Fruit fly (Drosophila melanogaster) whole organism, prepupa: ENCODE data around the gene Dscam2.
A peak's percentile ranks its signal among the peaks of the same experiment; 100 is the strongest.

Experiments used
- CG10669 ChIP-seq: fragments of 200-800 bp; sonication (Bioruptor generic); optimal IDR thresholded peaks from 3 replicates; lab custom pipeline; 2018; ENCODE audit warnings: missing biosample characterization, mild to moderate bottlenecking, missing genetic modification characterization, moderate library complexity
- CG11294 ChIP-seq: fragments of 200-800 bp; sonication (Bioruptor generic); IDR thresholded peaks from 2 replicates; pipeline ENCODE4 v1.3.6; 2022; ENCODE audit warnings: missing biosample characterization, missing genetic modification characterization
- CG11902 ChIP-seq: fragments of 200-800 bp; sonication (Bioruptor generic); optimal IDR thresholded peaks from 3 replicates; lab custom pipeline; 2016; ENCODE audit warnings: missing biosample characterization, missing genetic modification characterization
- CG15336 ChIP-seq: fragments of 200-800 bp; sonication (Bioruptor generic); IDR thresholded peaks from 2 replicates; pipeline ENCODE4 v1.3.6; 2022; ENCODE audit warnings: missing biosample characterization, missing genetic modification characterization
- CG16779 ChIP-seq: fragments of 200-800 bp; sonication (Bioruptor generic); optimal IDR thresholded peaks from 3 replicates; lab custom pipeline; 2017; ENCODE audit warnings: missing biosample characterization, mild to moderate bottlenecking, missing genetic modification characterization
- CG3032 ChIP-seq: fragments of 200-800 bp; optimal IDR thresholded peaks from 2 replicates; lab custom pipeline; 2019; ENCODE audit warnings: missing biosample characterization, mild to moderate bottlenecking, missing genetic modification characterization, moderate library complexity
- CG32006 ChIP-seq: fragments of 200-800 bp; sonication (Bioruptor generic); optimal IDR thresholded peaks from 3 replicates; lab custom pipeline; 2017; ENCODE audit warnings: missing biosample characterization, mild to moderate bottlenecking, missing genetic modification characterization
- CG3919 ChIP-seq: fragments of 200-800 bp; sonication (Bioruptor generic); optimal IDR thresholded peaks from 3 replicates; lab custom pipeline; 2016; ENCODE audit warnings: missing biosample characterization, missing genetic modification characterization
- CG6163 ChIP-seq: fragments of 200-800 bp; sonication (Bioruptor generic); IDR thresholded peaks from 3 replicates; pipeline ENCODE4 v1.3.6; 2022; ENCODE audit warnings: missing biosample characterization, missing genetic modification characterization
- CG6276 ChIP-seq: fragments of 200-800 bp; sonication (Bioruptor generic); optimal IDR thresholded peaks from 2 replicates; lab custom pipeline; 2017; ENCODE audit warnings: missing biosample characterization, mild to moderate bottlenecking, missing genetic modification characterization
- CG6808 ChIP-seq: fragments of 200-800 bp; sonication (Bioruptor generic); optimal IDR thresholded peaks from 3 replicates; lab custom pipeline; 2017; ENCODE audit warnings: missing biosample characterization, missing genetic modification characterization, mild to moderate bottlenecking, moderate library complexity, missing genetic modification reagents
- CG7368 ChIP-seq: fragments of 200-800 bp; sonication (Bioruptor generic); optimal IDR thresholded peaks from 3 replicates; lab custom pipeline; 2016; ENCODE audit warnings: missing biosample characterization, missing genetic modification characterization
- CG8119 ChIP-seq: fragments of 200-800 bp; sonication (Bioruptor generic); IDR thresholded peaks from 3 replicates; pipeline ENCODE4 v1.3.6; 2022; ENCODE audit warnings: missing biosample characterization, missing genetic modification characterization
- CG8319 ChIP-seq: fragments of 200-800 bp; sonication (Bioruptor generic); optimal IDR thresholded peaks from 3 replicates; lab custom pipeline; 2016; ENCODE audit warnings: missing biosample characterization, missing genetic modification characterization
- Eip78C ChIP-seq: fragments of 200-800 bp; sonication (Bioruptor generic); peaks from one replicate; lab custom pipeline; 2016; ENCODE audit warnings: missing biosample characterization, missing genetic modification characterization
- Ets96B ChIP-seq: fragments of 200-800 bp; optimal IDR thresholded peaks from 2 replicates; lab custom pipeline; 2019; ENCODE audit warnings: missing biosample characterization, mild to moderate bottlenecking, missing genetic modification characterization, moderate library complexity
- Gug ChIP-seq: fragments of 200-800 bp; sonication (Bioruptor generic); IDR thresholded peaks from 2 replicates; pipeline ENCODE4 v1.3.6; 2022; ENCODE audit warnings: missing biosample characterization, missing genetic modification characterization
- Hr39 ChIP-seq: fragments of 200-800 bp; sonication (Bioruptor generic); optimal IDR thresholded peaks from 2 replicates; lab custom pipeline; 2016; ENCODE audit warnings: missing biosample characterization, missing genetic modification characterization
- Hr4 ChIP-seq: fragments of 200-800 bp; sonication (Bioruptor generic); optimal IDR thresholded peaks from 3 replicates; lab custom pipeline; 2016; ENCODE audit warnings: missing biosample characterization, missing genetic modification characterization
- Smox ChIP-seq: fragments of 200-800 bp; sonication (Bioruptor generic); optimal IDR thresholded peaks from 3 replicates; lab custom pipeline; 2016; ENCODE audit warnings: missing biosample characterization, missing genetic modification characterization
- Sox102F ChIP-seq: fragments of 200-800 bp; sonication (Bioruptor generic); optimal IDR thresholded peaks from 2 replicates; lab custom pipeline; 2016; ENCODE audit warnings: missing biosample characterization, mild to moderate bottlenecking, missing genetic modification characterization
- achi ChIP-seq: fragments of 200-800 bp; sonication (Bioruptor generic); optimal IDR thresholded peaks from 3 replicates; lab custom pipeline; 2016; ENCODE audit warnings: missing biosample characterization, missing genetic modification characterization
- cyc ChIP-seq: fragments of 200-800 bp; sonication (Bioruptor generic); optimal IDR thresholded peaks from 3 replicates; lab custom pipeline; 2016; ENCODE audit warnings: missing biosample characterization, missing genetic modification characterization
- eg ChIP-seq: fragments of 200-800 bp; sonication (Bioruptor generic); IDR thresholded peaks from 3 replicates; pipeline ENCODE4 v1.3.6; 2022; ENCODE audit warnings: missing biosample characterization, missing genetic modification characterization
- fd85E ChIP-seq: fragments of 200-800 bp; sonication (Bioruptor generic); optimal IDR thresholded peaks from 3 replicates; lab custom pipeline; 2016; ENCODE audit warnings: missing biosample characterization, missing genetic modification characterization
- fkh ChIP-seq: fragments of 200-800 bp; sonication (Bioruptor generic); optimal IDR thresholded peaks from 3 replicates; lab custom pipeline; 2017; ENCODE audit warnings: missing biosample characterization, mild to moderate bottlenecking, missing genetic modification characterization, moderate library complexity
- lz ChIP-seq: fragments of 200-800 bp; sonication (Bioruptor generic); optimal IDR thresholded peaks from 3 replicates; lab custom pipeline; 2016; ENCODE audit warnings: missing biosample characterization, missing genetic modification characterization
- spab ChIP-seq: fragments of 200-800 bp; sonication (Bioruptor generic); optimal IDR thresholded peaks from 2 replicates; lab custom pipeline; 2017; ENCODE audit warnings: missing biosample characterization, mild to moderate bottlenecking, missing genetic modification characterization, missing genetic modification reagents
- ss ChIP-seq, 2 experiments: fragments of 200-800 bp; sonication (Bioruptor generic); optimal IDR thresholded peaks; 2 replicates in 1 of 2; 3 replicates in 1 of 2; lab custom pipeline; 2017 to 2018; ENCODE audit warnings: mild to moderate bottlenecking in 2 of 2, missing biosample characterization in 2 of 2, missing genetic modification characterization in 2 of 2, moderate library complexity in 1 of 2
- svp ChIP-seq: fragments of 200-800 bp; sonication (Bioruptor generic); peaks from one replicate; lab custom pipeline; 2016; ENCODE audit warnings: missing biosample characterization, missing genetic modification characterization
- vri ChIP-seq: fragments of 200-800 bp; sonication (Bioruptor generic); optimal IDR thresholded peaks from 3 replicates; lab custom pipeline; 2016; ENCODE audit warnings: missing biosample characterization, mild to moderate bottlenecking, missing genetic modification characterization

The Dscam2 gene

dm6 chr3L:7189668-7190200 is at the start of gene Dscam2:
Gene Dscam2 (minus strand): TSS chr3L:7189931.
- peak; percentile 34 for TF ChIP-seq svp
- TF ChIP-seq CG11902 (GFP tag; lab: Kevin White, UChicago), result no peak
- TF ChIP-seq CG16779, result no peak
- 0 out of 3 replicates have a peak, but pooled peaks have one; percentile 9 for TF ChIP-seq eg (GFP tag; lab: Robert Waterston, UW)
- TF ChIP-seq Sox102F (GFP tag; lab: Kevin White, UChicago), result no peak
- TF ChIP-seq cyc (GFP tag; lab: Kevin White, UChicago), result no peak
- no peak for TF ChIP-seq CG8319 (GFP tag; lab: Kevin White, UChicago)
- TF ChIP-seq CG6163, result no peak
- no peak for TF ChIP-seq CG8119 (GFP tag; lab: Robert Waterston, UW)
- TF ChIP-seq CG11294 (GFP tag; lab: Robert Waterston, UW), result no peak
- no peak for TF ChIP-seq CG10669 (GFP tag; lab: Kevin White, UChicago)
- TF ChIP-seq, all 60 proteins: peak for 2

dm6 chr3L:7238072-7238759 is 48.5 kb upstream of the Dscam2 start, which contains the start of the genes CG14829 and BHD:
Gene CG14829 (minus strand): TSS chr3L:7238122.
Gene BHD (plus strand): TSS chr3L:7238542.
- TF ChIP-seq fkh (GFP tag; lab: Kevin White, UChicago) (peak; percentile 73), vri (GFP tag; lab: Kevin White, UChicago) (peak; percentile 35), Eip78C (GFP tag; lab: Kevin White, UChicago) (no peak)
- TF ChIP-seq, all 60 proteins: peak for 2

dm6 chr3L:7234212-7234611 is 44.5 kb upstream of the Dscam2 start, which contains the start of gene CG14826:
Gene CG14826 (plus strand): TSS chr3L:7234512.
- TF ChIP-seq achi (no peak), vri (GFP tag; lab: Kevin White, UChicago) (no peak), CG15336 (no peak), CG6276 (GFP tag; lab: Kevin White, UChicago) (no peak), CG6163 (no peak), Gug (GFP tag; lab: Robert Waterston, UW) (no peak)

dm6 chr3L:7191218-7191617 is 1.5 kb upstream of the Dscam2 start:
- TF ChIP-seq Eip78C (GFP tag; lab: Kevin White, UChicago), result peak; percentile 5
- TF ChIP-seq CG32006 (GFP tag; lab: Kevin White, UChicago), result peak; percentile 9
- TF ChIP-seq eg (GFP tag; lab: Robert Waterston, UW), result 0 out of 3 replicates have a peak, but pooled peaks have one; percentile 43
- no peak for TF ChIP-seq lz (GFP tag; lab: Kevin White, UChicago)
- TF ChIP-seq CG3919 (GFP tag; lab: Kevin White, UChicago), result no peak
- peak; percentile 62 for TF ChIP-seq svp
- no peak for TF ChIP-seq Hr4
- no peak for TF ChIP-seq CG6808 (GFP tag; lab: Kevin White, UChicago)
- TF ChIP-seq CG8119 (GFP tag; lab: Robert Waterston, UW), result no peak
- peak; percentile 3 for TF ChIP-seq CG3032 (tag; lab: Kevin White, UChicago)
- TF ChIP-seq Ets96B (tag; lab: Kevin White, UChicago), result peak; percentile 10

- TF ChIP-seq ss (GFP tag; optimal IDR thresholded peaks at IDR 0.05; lab: Kevin White, UChicago) (no peak), CG7368 (GFP tag; lab: Kevin White, UChicago) (no peak), Smox (GFP tag; lab: Kevin White, UChicago) (no peak), spab (GFP tag; lab: Kevin White, UChicago) (no peak), fd85E (GFP tag; lab: Kevin White, UChicago) (no peak), CG16779 (no peak), Hr39 (GFP tag; lab: Kevin White, UChicago) (no peak), eg (GFP tag; lab: Robert Waterston, UW) (peak; percentile 63; the same call in 2 of the 3 replicates)
- TF ChIP-seq, all 60 proteins: peak for 1
Observed at dm6 chr3L:7190497-7190896, 766 bp upstream of the Dscam2 start.
